Fruit fly (Drosophila melanogaster): ENCODE data around the gene knk.

The knk gene

dm6 chr3R:10100498-10101196, 24.8 kb downstream of the knk start (continued):
- TF ChIP-seq H2.0 (GFP tag; IDR thresholded peaks at IDR 0.05), result 0 out of 2 replicates have a peak, but pooled peaks have one; percentile 17
- TF ChIP-seq inv (GFP tag; IDR thresholded peaks at IDR 0.05; ENCODE audit: partially characterized antibody), result no peak
- TF ChIP-seq CG6254 (GFP tag; optimal IDR thresholded peaks at IDR 0.05), result no peak
- TF ChIP-seq CG18764 (GFP tag; optimal IDR thresholded peaks at IDR 0.05), result no peak
- TF ChIP-seq CG4282 (GFP tag; optimal IDR thresholded peaks at IDR 0.05), result no peak
- peak; percentile 25 for TF ChIP-seq CG17829 (tag; optimal IDR thresholded peaks at IDR 0.05)
- peak; percentile 65 for TF ChIP-seq Fer1 (GFP tag; optimal IDR thresholded peaks at IDR 0.05)
- TF ChIP-seq CG3847 (GFP tag; IDR thresholded peaks at IDR 0.05), result 0 out of 2 replicates have a peak, but pooled peaks have one; percentile 35
- TF ChIP-seq MTF-1 (GFP tag; optimal IDR thresholded peaks at IDR 0.05; ENCODE audit: borderline replicate concordance), result peak; percentile 17
- TF ChIP-seq phol (tag; optimal IDR thresholded peaks at IDR 0.05), result peak; percentile 0
- no peak for TF ChIP-seq schlank (tag; optimal IDR thresholded peaks at IDR 0.05)
- no peak for TF ChIP-seq CG14965 (GFP tag; optimal IDR thresholded peaks at IDR 0.05; ENCODE audit: borderline replicate concordance)
- no peak for TF ChIP-seq CG31441 (GFP tag; IDR thresholded peaks at IDR 0.05)
- peak; percentile 18 for TF ChIP-seq CG13624 (GFP tag; optimal IDR thresholded peaks at IDR 0.05)
- no peak for TF ChIP-seq CG6689 (GFP tag; IDR thresholded peaks at IDR 0.05)
- TF ChIP-seq pita (GFP tag; optimal IDR thresholded peaks at IDR 0.05), result peak; percentile 47
- no peak for TF ChIP-seq klu (GFP tag; IDR thresholded peaks at IDR 0.05)
- 0 out of 2 replicates have a peak, but pooled peaks have one; percentile 21 for TF ChIP-seq ttk (GFP tag; IDR thresholded peaks at IDR 0.05)
- TF ChIP-seq cad (GFP tag; optimal IDR thresholded peaks at IDR 0.05), result no peak
- TF ChIP-seq D19A (tag; optimal IDR thresholded peaks at IDR 0.05), result no peak
- TF ChIP-seq Xbp1 (GFP tag; optimal IDR thresholded peaks at IDR 0.05), result peak; percentile 24
- TF ChIP-seq Mrtf (GFP tag; IDR thresholded peaks at IDR 0.05), result peak; percentile 60; the same call in 1 of the 3 replicates
- no peak for TF ChIP-seq zen2 (GFP tag; IDR thresholded peaks at IDR 0.05; ENCODE audit: partially characterized antibody)
- peak; percentile 16 for TF ChIP-seq Max (GFP tag; optimal IDR thresholded peaks at IDR 0.05)
- TF ChIP-seq sqz (GFP tag; optimal IDR thresholded peaks at IDR 0.05), result no peak
- TF ChIP-seq D (optimal IDR thresholded peaks at IDR 0.05), result no peak
- TF ChIP-seq D (GFP tag; optimal IDR thresholded peaks at IDR 0.05), result no peak
- TF ChIP-seq Dp (GFP tag; optimal IDR thresholded peaks at IDR 0.05), result peak; percentile 36
- TF ChIP-seq Fer3 (tag; optimal IDR thresholded peaks at IDR 0.05), result peak; percentile 7
- peak; percentile 80 for TF ChIP-seq Rfx (GFP tag; IDR thresholded peaks at IDR 0.05)
- TF ChIP-seq Nf-YB (GFP tag; optimal IDR thresholded peaks at IDR 0.05), result no peak
- no peak for TF ChIP-seq Asciz (GFP tag; optimal IDR thresholded peaks at IDR 0.05)
- TF ChIP-seq Dek (tag; optimal IDR thresholded peaks at IDR 0.05), result no peak
- TF ChIP-seq CG10274 (GFP tag; optimal IDR thresholded peaks at IDR 0.05), result no peak
- TF ChIP-seq Camta (GFP tag; optimal IDR thresholded peaks at IDR 0.05), result no peak
- TF ChIP-seq CG3407 (GFP tag; optimal IDR thresholded peaks at IDR 0.05), result no peak
- TF ChIP-seq CG32767 (GFP tag; IDR thresholded peaks at IDR 0.05), result no peak
- TF ChIP-seq CG2202 (tag; optimal IDR thresholded peaks at IDR 0.05), result no peak
- peak; percentile 32 for TF ChIP-seq CG11504 (tag; optimal IDR thresholded peaks at IDR 0.05)
- TF ChIP-seq Bteb2 (GFP tag; optimal IDR thresholded peaks at IDR 0.05), result no peak
- no peak for TF ChIP-seq cas (GFP tag; IDR thresholded peaks at IDR 0.05)
- TF ChIP-seq C15 (GFP tag; IDR thresholded peaks at IDR 0.05), result no peak
- TF ChIP-seq CG4730 (GFP tag; IDR thresholded peaks at IDR 0.05), result 0 out of 2 replicates have a peak, but pooled peaks have one; percentile 18
- peak; percentile 81 for TF ChIP-seq ci (GFP tag; IDR thresholded peaks at IDR 0.05)
- no peak for TF ChIP-seq rib (GFP tag; IDR thresholded peaks at IDR 0.05)
- no peak for TF ChIP-seq ab (GFP tag; optimal IDR thresholded peaks at IDR 0.05)
- no peak for TF ChIP-seq dm (GFP tag; optimal IDR thresholded peaks at IDR 0.05)
- TF ChIP-seq psq (GFP tag; optimal IDR thresholded peaks at IDR 0.05), result no peak
- TF ChIP-seq MBD-R2 (GFP tag; IDR thresholded peaks at IDR 0.05), result no peak
- TF ChIP-seq unpg (GFP tag; optimal IDR thresholded peaks at IDR 0.05), result no peak

All from whole organism, embryonic.